Worm (Caenorhabditis elegans) whole organism, L1 larva: Measurements from ENCODE around the gene Y51A2D.21.

ENCODE experiments used
- ceh-82 ChIP-seq, 3 experiments: fragments of 150-350 bp in 1 of 3; sonication (generic microtip) in 2 of 3; optimal IDR thresholded peaks; 2 replicates each; lab custom pipeline; 2014 to 2017; ENCODE audit warnings: missing biosample characterization in 3 of 3, missing genetic modification characterization in 3 of 3
- lin-39 ChIP-seq: fragments of 150-350 bp; optimal IDR thresholded peaks from 2 replicates; lab custom pipeline; 2014; ENCODE audit warnings: missing biosample characterization, missing genetic modification reagents, missing genetic modification characterization
- skn-1 ChIP-seq: fragments of 150-350 bp; optimal IDR thresholded peaks from 2 replicates; lab custom pipeline; 2014; ENCODE audit warnings: missing biosample characterization, missing genetic modification characterization
- unc-62 ChIP-seq: fragments of 150-350 bp; optimal IDR thresholded peaks from 2 replicates; lab custom pipeline; 2014; ENCODE audit warnings: missing biosample characterization, missing genetic modification reagents, missing genetic modification characterization

ce11 chrV:18556488-18556887 lies 15.1 kb upstream of the Y51A2D.21 start, which contains the start of the genes ttr-24 and ttr-25:
- TF ChIP-seq unc-62, result no peak
- no peak for TF ChIP-seq ceh-82 (tag; optimal IDR thresholded peaks at IDR 0.05; lab: Kevin White, UChicago)
- no peak for TF ChIP-seq skn-1 (tag; lab: Kevin White, UChicago)
- TF ChIP-seq lin-39, result no peak
